Worm (Caenorhabditis elegans) whole organism, L2 larva: ENCODE data around the gene pigt-1.

Source experiments
- aly-2 ChIP-seq: fragments of 150-350 bp; optimal IDR thresholded peaks from 2 replicates; lab custom pipeline; 2014; ENCODE audit warnings: missing biosample characterization, missing genetic modification characterization
- ceh-16 ChIP-seq: fragments of 150-350 bp; optimal IDR thresholded peaks from 2 replicates; lab custom pipeline; 2014; ENCODE audit warnings: missing biosample characterization, missing genetic modification characterization
- ceh-82 ChIP-seq: fragments of 150-350 bp; optimal IDR thresholded peaks from 2 replicates; lab custom pipeline; 2014; ENCODE audit warnings: missing biosample characterization, missing genetic modification characterization
- elt-1 ChIP-seq: fragments of 150-350 bp; optimal IDR thresholded peaks from 2 replicates; lab custom pipeline; 2014; ENCODE audit warnings: missing biosample characterization, missing genetic modification characterization
- elt-3 ChIP-seq: sonication (generic microtip); optimal IDR thresholded peaks from 2 replicates; lab custom pipeline; 2017; ENCODE audit warnings: missing biosample characterization, missing genetic modification characterization
- lin-39 ChIP-seq: fragments of 150-350 bp; optimal IDR thresholded peaks from 2 replicates; lab custom pipeline; 2014; ENCODE audit warnings: missing biosample characterization, missing genetic modification reagents, missing genetic modification characterization
- mdl-1 ChIP-seq, 2 experiments: fragments of 150-350 bp in 1 of 2; sonication (generic microtip) in 1 of 2; optimal IDR thresholded peaks; 2 replicates each; lab custom pipeline; 2017; ENCODE audit warnings: missing biosample characterization in 2 of 2, missing genetic modification characterization in 2 of 2
- nhr-237 ChIP-seq: fragments of 150-350 bp; optimal IDR thresholded peaks from 2 replicates; lab custom pipeline; 2014; ENCODE audit warnings: missing biosample characterization, missing genetic modification characterization
- skn-1 ChIP-seq: sonication (generic microtip); optimal IDR thresholded peaks from 2 replicates; lab custom pipeline; 2017; ENCODE audit warnings: missing biosample characterization, missing genetic modification characterization
- unc-62 ChIP-seq: fragments of 150-350 bp; optimal IDR thresholded peaks from 2 replicates; lab custom pipeline; 2014; ENCODE audit warnings: missing biosample characterization, missing genetic modification reagents, missing genetic modification characterization

- no peak for TF ChIP-seq ceh-16 (tag; lab: Kevin White, UChicago)
- TF ChIP-seq nhr-237 (tag; lab: Kevin White, UChicago) = no peak
- no peak for TF ChIP-seq skn-1
- TF ChIP-seq lin-39 (tag; lab: Kevin White, UChicago) = no peak
- no peak for TF ChIP-seq elt-1 (tag; lab: Kevin White, UChicago)
- no peak for TF ChIP-seq mdl-1 (tag; optimal IDR thresholded peaks at IDR 0.05; lab: Kevin White, UChicago)
- no peak for TF ChIP-seq ceh-82 (tag; lab: Kevin White, UChicago)
- TF ChIP-seq elt-3 (tag; lab: Kevin White, UChicago) = no peak
- TF ChIP-seq aly-2 (tag; lab: Kevin White, UChicago) = no peak
- no peak for TF ChIP-seq unc-62 (GFP tag; lab: Kevin White, UChicago)
Observed at ce11 chrV:10998797-10999196, 40.2 kb upstream of the pigt-1 start, which contains the start of gene F53B7.7.
